Worm (Caenorhabditis elegans) whole organism, mixed stage, embryonic: ENCODE measurements around the gene cas-1.

ENCODE experiments used
- blmp-1 ChIP-seq: fragments of 150-350 bp; optimal IDR thresholded peaks from 2 replicates; lab custom pipeline; 2014; ENCODE audit warnings: missing biosample characterization, missing genetic modification characterization
- hlh-1 ChIP-seq: fragments of 150-350 bp; optimal IDR thresholded peaks from 2 replicates; lab custom pipeline; 2014; ENCODE audit warnings: missing biosample characterization, missing genetic modification reagents, missing genetic modification characterization
- mab-5 ChIP-seq: fragments of 150-350 bp; optimal IDR thresholded peaks from 2 replicates; lab custom pipeline; 2014; ENCODE audit warnings: missing biosample characterization, missing genetic modification characterization
- mep-1 ChIP-seq: fragments of 150-350 bp; optimal IDR thresholded peaks from 2 replicates; lab custom pipeline; 2017; ENCODE audit warnings: missing biosample characterization, missing genetic modification reagents, missing genetic modification characterization, inconsistent platforms
- nhr-12 ChIP-seq: fragments of 150-350 bp; optimal IDR thresholded peaks from 2 replicates; lab custom pipeline; 2014; ENCODE audit warnings: missing biosample characterization, missing genetic modification characterization
- nhr-237 ChIP-seq: fragments of 150-350 bp; optimal IDR thresholded peaks from 2 replicates; lab custom pipeline; 2014; ENCODE audit warnings: missing biosample characterization, missing genetic modification characterization
- nhr-28 ChIP-seq: fragments of 150-350 bp; optimal IDR thresholded peaks from 2 replicates; lab custom pipeline; 2014; ENCODE audit warnings: missing biosample characterization, missing genetic modification characterization
- pha-4 ChIP-seq: fragments of 150-350 bp; optimal IDR thresholded peaks from 2 replicates; lab custom pipeline; 2018; ENCODE audit warnings: missing biosample characterization, missing genetic modification reagents, missing genetic modification characterization
- sptf-1 ChIP-seq: sonication (generic microtip); optimal IDR thresholded peaks from 2 replicates; lab custom pipeline; 2017; ENCODE audit warnings: mild to moderate bottlenecking, missing genetic modification characterization, moderate library complexity, missing compliant biosample characterization
- unc-62 ChIP-seq: fragments of 150-350 bp; optimal IDR thresholded peaks from 2 replicates; lab custom pipeline; 2014; ENCODE audit warnings: missing biosample characterization, missing genetic modification reagents, missing genetic modification characterization
- zip-8 ChIP-seq: fragments of 150-350 bp; optimal IDR thresholded peaks from 2 replicates; lab custom pipeline; 2014; ENCODE audit warnings: missing biosample characterization, missing genetic modification characterization

DNA sequence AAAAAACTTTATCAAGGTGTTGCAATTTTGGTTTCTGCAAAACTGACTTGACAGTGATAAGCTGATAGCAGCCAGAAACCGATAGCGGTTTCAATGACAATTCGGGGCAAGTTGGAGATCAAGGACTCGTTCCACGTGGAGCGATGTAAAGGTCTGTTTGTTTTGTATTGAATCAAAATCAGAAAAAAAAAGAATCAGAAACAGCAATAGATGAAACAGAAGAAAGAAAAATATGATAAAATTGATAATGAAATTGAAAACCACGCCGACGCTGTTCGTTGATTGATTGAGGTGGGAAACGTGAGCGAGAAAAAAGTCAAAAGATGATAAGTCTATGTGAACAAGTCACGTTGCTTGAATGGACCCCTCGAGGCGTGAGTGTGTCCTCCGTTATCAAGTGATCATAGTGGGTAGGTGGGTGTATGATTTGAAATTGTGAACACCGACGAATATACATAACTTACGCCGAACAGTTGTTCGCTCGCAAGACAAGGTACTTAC, 38.1 kb downstream of the cas-1 start:
- TF ChIP-seq nhr-28 (no peak), nhr-237 (tag; lab: Kevin White, UChicago) (no peak), unc-62 (GFP tag; lab: Kevin White, UChicago) (no peak), pha-4 (no peak), mab-5 (tag; lab: Kevin White, UChicago) (no peak), zip-8 (tag; lab: Kevin White, UChicago) (no peak), sptf-1 (no peak), hlh-1 (peak; percentile 52), blmp-1 (no peak), nhr-12 (tag; lab: Kevin White, UChicago) (no peak), mep-1 (tag; lab: Kevin White, UChicago) (no peak)
